Worm (Caenorhabditis elegans): ENCODE results near the gene F28C6.10.

ce11 chrII:8602337-8602944 is 5.3 kb upstream of the F28C6.10 start, which contains the start of the genes cpf-1 and rpl-26:
- TF ChIP-seq hmbx-1 (tag; optimal IDR thresholded peaks at IDR 0.05) (no peak), ets-7 (tag; optimal IDR thresholded peaks at IDR 0.05) (no peak), ceh-36 (tag; optimal IDR thresholded peaks at IDR 0.05) (no peak), aly-1 (tag; optimal IDR thresholded peaks at IDR 0.05) (no peak), flt-1 (GFP tag; IDR thresholded peaks at IDR 0.05) (no peak), ama-1 (optimal IDR thresholded peaks at IDR 0.05) (no peak), scrt-1 (GFP tag; IDR thresholded peaks at IDR 0.05) (no peak), hmg-4 (GFP tag; optimal IDR thresholded peaks at IDR 0.05) (no peak), hnd-1 (tag; optimal IDR thresholded peaks at IDR 0.05) (no peak), ceh-13 (GFP tag; optimal IDR thresholded peaks at IDR 0.05) (no peak), sea-1 (GFP tag; conservative IDR thresholded peaks at IDR 0.05) (no peak)

All from whole organism, early embryonic.